Fruit fly (Drosophila melanogaster) whole organism, wandering third instar larva: ENCODE results near the gene Bacc.
A peak's percentile ranks its signal among the peaks of the same experiment; 100 is the strongest.

Experiments
- Abd-B ChIP-seq: fragments of >200 bp; optimal IDR thresholded peaks from 2 replicates; lab custom pipeline; 2017; ENCODE audit warnings: missing biosample characterization, missing genetic modification characterization
- CG32264 ChIP-seq: fragments of 200-800 bp; sonication (Bioruptor generic); optimal IDR thresholded peaks from 2 replicates; lab custom pipeline; 2016; ENCODE audit warnings: missing biosample characterization, missing genetic modification characterization
- CG9705 ChIP-seq: fragments of 200-800 bp; sonication (Bioruptor generic); optimal IDR thresholded peaks from 2 replicates; lab custom pipeline; 2018; ENCODE audit warnings: missing biosample characterization, mild to moderate bottlenecking, missing genetic modification characterization
- Dfd ChIP-seq: fragments of >200 bp; optimal IDR thresholded peaks from 2 replicates; lab custom pipeline; 2017; ENCODE audit warnings: missing biosample characterization, missing genetic modification characterization
- Dif ChIP-seq: fragments of 200-275, 200-300 bp; sonication (Bioruptor generic); optimal IDR thresholded peaks from 2 replicates; lab custom pipeline; 2018; ENCODE audit warnings: missing biosample characterization, missing genetic modification characterization; ENCODE audit not compliant: partially characterized antibody
- GATAd ChIP-seq: sonication (Bioruptor generic); optimal IDR thresholded peaks from 2 replicates; lab custom pipeline; 2016; ENCODE audit warnings: missing biosample characterization, missing genetic modification characterization
- HLH106 ChIP-seq: fragments of 200-800 bp; optimal IDR thresholded peaks from 3 replicates; lab custom pipeline; 2019; ENCODE audit warnings: missing biosample characterization, mild to moderate bottlenecking, missing genetic modification characterization, moderate library complexity
- Hnf4 ChIP-seq: fragments of 200-800 bp; sonication (Bioruptor generic); optimal IDR thresholded peaks from 2 replicates; lab custom pipeline; 2016; ENCODE audit warnings: missing biosample characterization, mild to moderate bottlenecking, missing genetic modification characterization
- Hr78 ChIP-seq: fragments of >200 bp; optimal IDR thresholded peaks from 2 replicates; lab custom pipeline; 2017; ENCODE audit warnings: missing biosample characterization, missing genetic modification characterization
- Hr83 ChIP-seq: fragments of 200-300 bp; sonication (Bioruptor generic); optimal IDR thresholded peaks from 2 replicates; lab custom pipeline; 2016; ENCODE audit warnings: missing biosample characterization, mild to moderate bottlenecking, missing genetic modification characterization, moderate library complexity; ENCODE audit not compliant: poor library complexity, severe bottlenecking
- Jra ChIP-seq: sonication (Bioruptor generic); optimal IDR thresholded peaks from 2 replicates; lab custom pipeline; 2016; ENCODE audit warnings: missing biosample characterization, missing genetic modification characterization
- Mio ChIP-seq: sonication (Bioruptor generic); optimal IDR thresholded peaks from 2 replicates; lab custom pipeline; 2016; ENCODE audit warnings: missing biosample characterization, missing genetic modification characterization
- N ChIP-seq: fragments of >200 bp; optimal IDR thresholded peaks from 2 replicates; lab custom pipeline; 2018; ENCODE audit warnings: missing biosample characterization, missing external identifiers, missing genetic modification characterization
- OdsH ChIP-seq: fragments of 200-800 bp; sonication (Bioruptor generic); optimal IDR thresholded peaks from 2 replicates; lab custom pipeline; 2016; ENCODE audit warnings: missing biosample characterization, mild to moderate bottlenecking, missing genetic modification characterization
- Rel ChIP-seq, 2 experiments: fragments of 200-800 bp; sonication (Bioruptor generic) in 1 of 2; optimal IDR thresholded peaks; 2 replicates in 1 of 2; 3 replicates in 1 of 2; lab custom pipeline; 2016 to 2019; ENCODE audit warnings: mild to moderate bottlenecking in 2 of 2, missing biosample characterization in 2 of 2, missing genetic modification characterization in 2 of 2, moderate library complexity in 1 of 2
- Sp1 ChIP-seq: fragments of 200-800 bp; sonication (Bioruptor generic); optimal IDR thresholded peaks from 3 replicates; lab custom pipeline; 2019; ENCODE audit warnings: missing biosample characterization, mild to moderate bottlenecking, missing genetic modification characterization, moderate library complexity
- Vsx2 ChIP-seq: fragments of 200-300, 225-300 bp; sonication (Bioruptor generic); optimal IDR thresholded peaks from 2 replicates; lab custom pipeline; 2018; ENCODE audit warnings: missing biosample characterization, missing genetic modification characterization; ENCODE audit not compliant: partially characterized antibody
- br ChIP-seq: fragments of 200-800 bp; sonication (Bioruptor generic); optimal IDR thresholded peaks from 2 replicates; lab custom pipeline; 2016; ENCODE audit warnings: missing biosample characterization, missing genetic modification characterization
- brk ChIP-seq: fragments of 200-800 bp; sonication (Bioruptor generic); optimal IDR thresholded peaks from 2 replicates; lab custom pipeline; 2016; ENCODE audit warnings: missing biosample characterization, mild to moderate bottlenecking, missing genetic modification characterization
- dmrt93B ChIP-seq: fragments of 200-800 bp; sonication (Bioruptor generic); optimal IDR thresholded peaks from 2 replicates; lab custom pipeline; 2018; ENCODE audit warnings: missing biosample characterization, mild to moderate bottlenecking, missing genetic modification characterization
- dsf ChIP-seq: sonication (Bioruptor generic); optimal IDR thresholded peaks from 2 replicates; lab custom pipeline; 2016; ENCODE audit warnings: missing biosample characterization, missing genetic modification characterization, borderline replicate concordance
- ey ChIP-seq: fragments of 200-800 bp; sonication (Bioruptor generic); optimal IDR thresholded peaks from 2 replicates; lab custom pipeline; 2016; ENCODE audit warnings: missing biosample characterization, missing genetic modification characterization
- foxo ChIP-seq, 2 experiments: fragments of 200-800 bp; sonication (Bioruptor generic); optimal IDR thresholded peaks; 2 replicates in 1 of 2; 3 replicates in 1 of 2; lab custom pipeline; 2016 to 2017; ENCODE audit warnings: missing biosample characterization in 2 of 2, missing genetic modification characterization in 2 of 2
- fru ChIP-seq: fragments of 200-800 bp; sonication (Bioruptor generic); optimal IDR thresholded peaks from 3 replicates; lab custom pipeline; 2016; ENCODE audit warnings: missing biosample characterization, mild to moderate bottlenecking, missing genetic modification characterization
- h ChIP-seq: fragments of 200-800 bp; sonication (Bioruptor generic); optimal IDR thresholded peaks from 3 replicates; lab custom pipeline; 2016; ENCODE audit warnings: missing biosample characterization, mild to moderate bottlenecking, missing genetic modification characterization
- jim ChIP-seq: fragments of 175-275, 200-325 bp; sonication (Bioruptor generic); optimal IDR thresholded peaks from 2 replicates; lab custom pipeline; 2016; ENCODE audit warnings: missing biosample characterization, mild to moderate bottlenecking, missing genetic modification characterization
- lola ChIP-seq: fragments of >200 bp; optimal IDR thresholded peaks from 2 replicates; lab custom pipeline; 2017; ENCODE audit warnings: missing biosample characterization, missing genetic modification characterization
- pan ChIP-seq: fragments of >200 bp; optimal IDR thresholded peaks from 2 replicates; lab custom pipeline; 2017
- rgr ChIP-seq: fragments of 200-800 bp; sonication (Bioruptor generic); optimal IDR thresholded peaks from 3 replicates; lab custom pipeline; 2016; ENCODE audit warnings: missing biosample characterization, mild to moderate bottlenecking, missing genetic modification characterization
- sage ChIP-seq: fragments of 200-800 bp; sonication (Bioruptor generic); optimal IDR thresholded peaks from 2 replicates; lab custom pipeline; 2016; ENCODE audit warnings: missing biosample characterization, mild to moderate bottlenecking, missing genetic modification characterization
- tai ChIP-seq: sonication (Bioruptor generic); optimal IDR thresholded peaks from 2 replicates; lab custom pipeline; 2016; ENCODE audit warnings: missing biosample characterization, missing genetic modification characterization
- usp ChIP-seq: fragments of >200 bp; optimal IDR thresholded peaks from 2 replicates; lab custom pipeline; 2017; ENCODE audit warnings: missing biosample characterization, missing genetic modification characterization
- woc ChIP-seq: sonication (Bioruptor generic); optimal IDR thresholded peaks from 2 replicates; lab custom pipeline; 2016; ENCODE audit warnings: missing biosample characterization, mild to moderate bottlenecking, missing genetic modification characterization

Gene Bacc

DNA sequence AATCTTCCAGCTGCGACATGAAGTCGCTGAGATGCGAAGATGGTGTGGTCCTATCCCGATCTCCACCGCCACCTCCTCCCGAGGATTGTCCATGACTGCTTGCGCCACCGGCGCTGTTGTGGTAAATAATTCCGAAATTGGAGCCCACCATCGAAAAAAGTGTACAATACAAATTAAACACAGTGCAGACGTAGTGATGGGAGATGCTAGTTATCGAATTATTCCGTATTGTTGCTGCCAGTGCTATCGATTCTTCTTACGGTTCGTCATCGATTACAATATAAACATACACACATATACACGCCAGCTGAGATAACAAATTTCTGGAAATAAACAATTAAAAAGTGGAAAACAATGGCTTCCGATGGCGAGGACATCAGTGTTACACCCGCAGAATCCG, 15.4 kb downstream of the Bacc start, which contains the start of the genes Taf10b and Taf10:
TSS of gene Taf10b (minus strand) at position 219 of the 400 bp plus-strand sequence.
TSS of gene Taf10 (plus strand) at position 264 of the 400 bp plus-strand sequence.
- TF ChIP-seq Rel (GFP tag; optimal IDR thresholded peaks at IDR 0.05; lab: Kevin White, UChicago) = no peak
- TF ChIP-seq Rel (tag; optimal IDR thresholded peaks at IDR 0.05; lab: Kevin White, UChicago) = peak; percentile 41
- peak; percentile 18 for TF ChIP-seq Sp1 (GFP tag; lab: Kevin White, UChicago)
- no peak for TF ChIP-seq lola (GFP tag; lab: Kevin White, UChicago)
- peak; percentile 31 for TF ChIP-seq rgr (GFP tag; lab: Kevin White, UChicago)
- no peak for TF ChIP-seq brk (GFP tag; lab: Kevin White, UChicago)
- TF ChIP-seq Hr83 (GFP tag; lab: Kevin White, UChicago) = peak; percentile 2
- peak; percentile 4 for TF ChIP-seq h (GFP tag; lab: Kevin White, UChicago)
- TF ChIP-seq, all 38 proteins: peak for 5

- TF ChIP-seq h (GFP tag; lab: Kevin White, UChicago) (peak; percentile 12), Dif (no peak), HLH106 (tag; lab: Kevin White, UChicago) (peak; percentile 4), dmrt93B (GFP tag; lab: Kevin White, UChicago) (no peak), Rel (GFP tag; optimal IDR thresholded peaks at IDR 0.05; lab: Kevin White, UChicago) (no peak), Rel (tag; optimal IDR thresholded peaks at IDR 0.05; lab: Kevin White, UChicago) (peak; percentile 53), Hnf4 (GFP tag; lab: Kevin White, UChicago) (peak; percentile 94), br (GFP tag; lab: Kevin White, UChicago) (peak; percentile 33), Sp1 (GFP tag; lab: Kevin White, UChicago) (peak; percentile 57), foxo (GFP tag; optimal IDR thresholded peaks at IDR 0.05; lab: Kevin White, UChicago) (no peak)
These were observed 17.4 kb downstream of the Bacc start, which contains the start of the genes colt and HINT1 for dm6 chr2L:2769476-2770185. Gene colt, minus strand, starts transcription at chr2L:2770069. Gene HINT1, plus strand, starts transcription at chr2L:2770135.

- TF ChIP-seq Dfd (GFP tag; lab: Kevin White, UChicago) (no peak), jim (GFP tag; lab: Kevin White, UChicago) (no peak), fru (GFP tag; lab: Kevin White, UChicago) (no peak), brk (GFP tag; lab: Kevin White, UChicago) (no peak), h (GFP tag; lab: Kevin White, UChicago) (no peak), Mio (no peak), Hr78 (GFP tag; lab: Kevin White, UChicago) (no peak), sage (no peak), dmrt93B (GFP tag; lab: Kevin White, UChicago) (no peak), Jra (GFP tag; lab: Kevin White, UChicago) (no peak), GATAd (GFP tag; lab: Kevin White, UChicago) (no peak), tai (GFP tag; lab: Kevin White, UChicago) (no peak), Vsx2 (GFP tag; lab: Kevin White, UChicago) (no peak), foxo (GFP tag; optimal IDR thresholded peaks at IDR 0.05; lab: Kevin White, UChicago) (no peak), woc (GFP tag; lab: Kevin White, UChicago) (no peak), N (no peak), dsf (no peak), Abd-B (GFP tag; lab: Kevin White, UChicago) (no peak)
These were observed 19.4 kb downstream of the Bacc start, which contains the start of gene CG15399 for dm6 chr2L:2771676-2772075. Gene CG15399, minus strand, starts transcription at chr2L:2771776.

dm6 chr2L:2782790-2783189, 30.5 kb downstream of the Bacc start:
- TF ChIP-seq Dfd (GFP tag; lab: Kevin White, UChicago) (no peak), Rel (GFP tag; optimal IDR thresholded peaks at IDR 0.05; lab: Kevin White, UChicago) (no peak), Rel (tag; optimal IDR thresholded peaks at IDR 0.05; lab: Kevin White, UChicago) (no peak), Hr83 (GFP tag; lab: Kevin White, UChicago) (no peak), Mio (no peak), Jra (GFP tag; lab: Kevin White, UChicago) (no peak), HLH106 (tag; lab: Kevin White, UChicago) (no peak), Hr78 (GFP tag; lab: Kevin White, UChicago) (no peak), jim (GFP tag; lab: Kevin White, UChicago) (no peak), CG32264 (no peak), Dif (no peak), Vsx2 (GFP tag; lab: Kevin White, UChicago) (no peak), CG9705 (GFP tag; lab: Kevin White, UChicago) (no peak), ey (GFP tag; lab: Kevin White, UChicago) (no peak), pan (lab: Kevin White, UChicago) (no peak), OdsH (GFP tag; lab: Kevin White, UChicago) (no peak), br (GFP tag; lab: Kevin White, UChicago) (no peak), usp (no peak), woc (GFP tag; lab: Kevin White, UChicago) (no peak)
- TF ChIP-seq, all 38 proteins: peak for 0
